Worm (Caenorhabditis elegans) whole organism, L4 larva: ENCODE data around the gene flp-16.
A peak's percentile ranks its signal among the peaks of the same experiment; 100 is the strongest.

Experiments
- F49E8.2 ChIP-seq: sonication (generic microtip); optimal IDR thresholded peaks from 2 replicates; lab custom pipeline; 2016; ENCODE audit warnings: missing compliant biosample characterization, mild to moderate bottlenecking, missing genetic modification characterization, borderline replicate concordance
- R02D3.7 ChIP-seq: fragments of 150-350 bp; sonication (generic microtip); optimal IDR thresholded peaks from 3 replicates; lab custom pipeline; 2014; ENCODE audit warnings: missing biosample characterization, missing genetic modification characterization
- Y105C5A.15 ChIP-seq: fragments of 200-800 bp; sonication (Bioruptor generic); IDR thresholded peaks from 2 replicates; pipeline ENCODE4 v1.3.6; 2022; ENCODE audit warnings: missing genetic modification characterization, missing compliant biosample characterization
- Y48G9A.11 ChIP-seq: fragments of 200-800 bp; sonication (Bioruptor generic); IDR thresholded peaks from 2 replicates; pipeline ENCODE4 v1.3.6; 2022; ENCODE audit warnings: missing genetic modification reagents, missing genetic modification characterization, missing compliant biosample characterization
- aha-1 ChIP-seq: fragments of 150-350 bp; peaks from one replicate; lab custom pipeline; 2014; ENCODE audit warnings: missing biosample characterization, missing genetic modification characterization
- ceh-32 ChIP-seq: sonication (generic microtip); optimal IDR thresholded peaks from 2 replicates; lab custom pipeline; 2016; ENCODE audit warnings: mild to moderate bottlenecking, missing genetic modification characterization, missing compliant biosample characterization; ENCODE audit not compliant: poor library complexity
- ceh-44 ChIP-seq: fragments of 200-800 bp; sonication (Bioruptor generic); IDR thresholded peaks from 2 replicates; pipeline ENCODE4 v1.3.6; 2022; ENCODE audit warnings: missing genetic modification reagents, missing genetic modification characterization, missing compliant biosample characterization
- ceh-62 ChIP-seq: sonication (generic microtip); optimal IDR thresholded peaks from 2 replicates; lab custom pipeline; 2017; ENCODE audit warnings: missing biosample characterization, missing genetic modification characterization
- ceh-82 ChIP-seq: sonication (generic microtip); optimal IDR thresholded peaks from 2 replicates; lab custom pipeline; 2017; ENCODE audit warnings: missing biosample characterization, missing genetic modification characterization
- daf-16 ChIP-seq, 3 experiments: sonication (generic microtip); optimal IDR thresholded peaks; 2 replicates each; lab custom pipeline; 2016 to 2017; ENCODE audit warnings: missing genetic modification characterization in 3 of 3, missing genetic modification reagents in 3 of 3, mild to moderate bottlenecking in 2 of 3, missing compliant biosample characterization in 2 of 3, missing biosample characterization in 1 of 3, moderate library complexity in 1 of 3
- daf-8 ChIP-seq: fragments of 200-800 bp; sonication (Bioruptor generic); IDR thresholded peaks from 2 replicates; pipeline ENCODE4 v1.3.6; 2022; ENCODE audit warnings: missing genetic modification characterization, missing compliant biosample characterization
- dpl-1 ChIP-seq: fragments of 150-350 bp; optimal IDR thresholded peaks from 2 replicates; lab custom pipeline; 2014; ENCODE audit warnings: missing biosample characterization, missing genetic modification reagents, missing genetic modification characterization
- duxl-1 ChIP-seq: sonication (generic microtip); optimal IDR thresholded peaks from 2 replicates; lab custom pipeline; 2016; ENCODE audit warnings: mild to moderate bottlenecking, missing genetic modification characterization, moderate library complexity, missing compliant biosample characterization; ENCODE audit not compliant: poor library complexity
- fkh-10 ChIP-seq: fragments of 150-350 bp; optimal IDR thresholded peaks from 2 replicates; lab custom pipeline; 2014; ENCODE audit warnings: missing biosample characterization, missing genetic modification reagents, missing genetic modification characterization
- hif-1 ChIP-seq, 2 experiments: sonication (generic microtip); optimal IDR thresholded peaks; 2 replicates each; lab custom pipeline; 2016 to 2017; ENCODE audit warnings: missing compliant biosample characterization in 2 of 2, missing genetic modification characterization in 2 of 2, missing genetic modification reagents in 2 of 2, missing genotype in 2 of 2, mild to moderate bottlenecking in 1 of 2
- hlh-11 ChIP-seq: fragments of 200-800 bp; sonication (Bioruptor generic); optimal IDR thresholded peaks from 2 replicates; lab custom pipeline; 2018; ENCODE audit warnings: mild to moderate bottlenecking, missing genetic modification characterization, missing compliant biosample characterization
- lim-7 ChIP-seq: fragments of 200-800 bp; sonication (Bioruptor generic); IDR thresholded peaks from 2 replicates; pipeline ENCODE4 v1.3.6; 2022; ENCODE audit warnings: missing genetic modification characterization, missing compliant biosample characterization
- lin-13 ChIP-seq: fragments of 150-350 bp; optimal IDR thresholded peaks from 2 replicates; lab custom pipeline; 2014; ENCODE audit warnings: missing biosample characterization, missing genetic modification reagents, missing genetic modification characterization
- lin-38 ChIP-seq: fragments of 200-800 bp; sonication (Bioruptor generic); IDR thresholded peaks from 2 replicates; pipeline ENCODE4 v1.3.6; 2022; ENCODE audit warnings: missing genetic modification reagents, missing genetic modification characterization, missing compliant biosample characterization
- lsy-2 ChIP-seq, 2 experiments: fragments of 150-350 bp in 1 of 2; sonication (generic microtip) in 1 of 2; optimal IDR thresholded peaks; 2 replicates each; lab custom pipeline; 2014 to 2017; ENCODE audit warnings: missing biosample characterization in 2 of 2, missing genetic modification characterization in 2 of 2
- mdl-1 ChIP-seq, 2 experiments: fragments of 150-350 bp in 1 of 2; sonication (generic microtip) in 1 of 2; optimal IDR thresholded peaks; 2 replicates each; lab custom pipeline; 2014 to 2017; ENCODE audit warnings: missing biosample characterization in 2 of 2, missing genetic modification characterization in 2 of 2
- mdt-29 ChIP-seq: fragments of 200-800 bp; sonication (Bioruptor generic); IDR thresholded peaks from 2 replicates; pipeline ENCODE4 v1.3.6; 2022; ENCODE audit warnings: missing genetic modification reagents, missing genetic modification characterization, missing compliant biosample characterization
- mep-1 ChIP-seq: fragments of 150-350 bp; sonication (generic microtip); optimal IDR thresholded peaks from 3 replicates; lab custom pipeline; 2014; ENCODE audit warnings: missing biosample characterization, missing genetic modification characterization
- mes-2 ChIP-seq: sonication (generic microtip); optimal IDR thresholded peaks from 2 replicates; lab custom pipeline; 2016; ENCODE audit warnings: missing genotype, mild to moderate bottlenecking, missing genetic modification characterization, missing compliant biosample characterization; ENCODE audit not compliant: poor library complexity, severe bottlenecking
- mxl-3 ChIP-seq: fragments of 200-800 bp; sonication (Bioruptor generic); optimal IDR thresholded peaks from 2 replicates; lab custom pipeline; 2018; ENCODE audit warnings: mild to moderate bottlenecking, missing genetic modification characterization, missing compliant biosample characterization
- nhr-10 ChIP-seq: fragments of 150-350 bp; optimal IDR thresholded peaks from 2 replicates; lab custom pipeline; 2014; ENCODE audit warnings: missing biosample characterization, missing genetic modification characterization
- nhr-25 ChIP-seq: sonication (generic microtip); optimal IDR thresholded peaks from 2 replicates; lab custom pipeline; 2017; ENCODE audit warnings: missing genetic modification characterization, mild to moderate bottlenecking, missing compliant biosample characterization, antibody characterized with exemption, moderate library complexity, borderline replicate concordance; ENCODE audit not compliant: insufficient read depth
- nhr-41 ChIP-seq: fragments of 200-800 bp; sonication (Bioruptor generic); IDR thresholded peaks from 2 replicates; pipeline ENCODE4 v1.3.6; 2022; ENCODE audit warnings: missing genetic modification reagents, missing genetic modification characterization, missing compliant biosample characterization
- nhr-48 ChIP-seq: sonication (generic microtip); optimal IDR thresholded peaks from 2 replicates; lab custom pipeline; 2016; ENCODE audit warnings: mild to moderate bottlenecking, missing genetic modification characterization, missing compliant biosample characterization
- nhr-6 ChIP-seq: fragments of 150-350 bp; optimal IDR thresholded peaks from 2 replicates; lab custom pipeline; 2014; ENCODE audit warnings: missing biosample characterization, missing genetic modification characterization
- nhr-76 ChIP-seq: fragments of 150-350 bp; optimal IDR thresholded peaks from 2 replicates; lab custom pipeline; 2014; ENCODE audit warnings: missing biosample characterization, missing genetic modification characterization
- pha-4 ChIP-seq, 2 experiments: fragments of 150-350 bp in 1 of 2; fragments of 200-800 bp in 1 of 2; sonication (Bioruptor generic) in 1 of 2; IDR thresholded peaks in 1 of 2; optimal IDR thresholded peaks in 1 of 2; 2 replicates each; pipeline versions ENCODE4 v1.3.6 to Lab custom; 2014 to 2022; ENCODE audit warnings: missing genetic modification characterization in 2 of 2, missing genetic modification reagents in 2 of 2, missing biosample characterization in 1 of 2, missing compliant biosample characterization in 1 of 2
- rbr-2 ChIP-seq: sonication (generic microtip); optimal IDR thresholded peaks from 2 replicates; lab custom pipeline; 2016; ENCODE audit warnings: missing genotype, missing genetic modification characterization, missing compliant biosample characterization
- saeg-2 ChIP-seq: fragments of 200-800 bp; sonication (Bioruptor generic); IDR thresholded peaks from 2 replicates; pipeline ENCODE4 v1.3.6; 2022; ENCODE audit warnings: missing genetic modification reagents, missing genetic modification characterization, missing compliant biosample characterization
- skn-1 ChIP-seq: fragments of 150-350 bp; optimal IDR thresholded peaks from 2 replicates; lab custom pipeline; 2014; ENCODE audit warnings: missing biosample characterization, missing genetic modification characterization
- spr-1 ChIP-seq: sonication (generic microtip); optimal IDR thresholded peaks from 2 replicates; lab custom pipeline; 2016; ENCODE audit warnings: mild to moderate bottlenecking, missing genetic modification characterization, missing compliant biosample characterization
- tag-97 ChIP-seq: fragments of 200-800 bp; sonication (Bioruptor generic); IDR thresholded peaks from 2 replicates; pipeline ENCODE4 v1.3.6; 2022; ENCODE audit warnings: missing genetic modification characterization, missing compliant biosample characterization
- vab-7 ChIP-seq: fragments of 200-800 bp; sonication (Bioruptor generic); IDR thresholded peaks from 2 replicates; pipeline ENCODE4 v1.3.6; 2022; ENCODE audit warnings: missing genetic modification reagents, missing genetic modification characterization, missing compliant biosample characterization
- zag-1 ChIP-seq: fragments of 150-350 bp; optimal IDR thresholded peaks from 2 replicates; lab custom pipeline; 2014; ENCODE audit warnings: missing biosample characterization, missing genetic modification characterization
- zip-11 ChIP-seq: fragments of 200-800 bp; sonication (Bioruptor generic); IDR thresholded peaks from 2 replicates; pipeline ENCODE4 v1.3.6; 2022; ENCODE audit warnings: missing genetic modification characterization, missing compliant biosample characterization
- zip-2 ChIP-seq: fragments of 150-350 bp; optimal IDR thresholded peaks from 2 replicates; lab custom pipeline; 2014; ENCODE audit warnings: missing biosample characterization, missing genetic modification characterization
- ztf-7 ChIP-seq: fragments of 150-350 bp; optimal IDR thresholded peaks from 2 replicates; lab custom pipeline; 2014; ENCODE audit warnings: missing biosample characterization, missing genetic modification characterization

Gene flp-16

ce11 chrII:13235289-13235688 is at the start of gene flp-16:
TSS of gene flp-16 (plus strand) at chrII:13235306.
- TF ChIP-seq F49E8.2 (tag; lab: Kevin White, UChicago) (no peak), aha-1 (tag; lab: Kevin White, UChicago) (peak; percentile 93)

ce11 chrII:13187188-13187587 is 47.9 kb upstream of the flp-16 start, which contains the start of gene mecr-1:
TSS of gene mecr-1 (minus strand) at chrII:13187314.
- TF ChIP-seq R02D3.7 (tag; lab: Kevin White, UChicago): peak; percentile 82
- no peak for TF ChIP-seq nhr-25
- TF ChIP-seq daf-16 (GFP tag; optimal IDR thresholded peaks at IDR 0.05; lab: Kevin White, UChicago): no peak
- peak; percentile 87 for TF ChIP-seq daf-16 (tag; optimal IDR thresholded peaks at IDR 0.05; lab: Kevin White, UChicago)
- TF ChIP-seq dpl-1 (GFP tag; lab: Kevin White, UChicago): peak; percentile 47
- peak; percentile 51 for TF ChIP-seq mes-2
- TF ChIP-seq Y105C5A.15 (GFP tag; lab: Robert Waterston, UW): no peak
- TF ChIP-seq rbr-2 (tag; lab: Kevin White, UChicago): peak; percentile 14
- peak in 1 of 2 experiments; percentile 59 for TF ChIP-seq lsy-2 (tag; optimal IDR thresholded peaks at IDR 0.05; lab: Kevin White, UChicago)
- no peak for TF ChIP-seq ceh-62
- peak; percentile 52 for TF ChIP-seq lin-38 (GFP tag; lab: Robert Waterston, UW)
- TF ChIP-seq Y48G9A.11: peak; percentile 99

ce11 chrII:13188084-13188483 is 47.0 kb upstream of the flp-16 start:
- TF ChIP-seq mdt-29 (GFP tag; lab: Robert Waterston, UW) (no peak), Y48G9A.11 (peak; percentile 36; the same call in 1 of the 2 replicates), lin-38 (GFP tag; lab: Robert Waterston, UW) (peak; percentile 58), zip-2 (tag; lab: Kevin White, UChicago) (no peak)

DNA sequence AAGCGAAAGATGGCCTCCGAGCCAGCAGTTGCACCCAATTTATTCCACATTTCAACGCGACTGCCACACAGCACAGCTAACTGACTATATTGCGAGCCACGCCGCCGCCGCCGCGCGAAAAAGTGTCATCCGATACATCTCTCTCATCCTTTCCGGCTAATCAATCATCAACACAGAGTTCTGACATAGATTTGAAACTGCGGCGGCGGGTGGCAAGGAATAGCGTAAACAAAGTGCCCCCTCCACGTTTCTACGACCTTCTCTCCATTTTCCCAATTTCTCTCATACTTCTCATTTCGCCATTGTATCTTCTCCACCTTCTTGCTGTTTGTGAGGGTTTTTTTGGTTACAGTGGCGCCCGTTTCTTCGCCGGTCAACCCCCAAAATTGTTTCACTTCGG is 45.7 kb upstream of the flp-16 start:
- TF ChIP-seq pha-4 (GFP tag; IDR thresholded peaks at IDR 0.05; lab: Robert Waterston, UW): 0 out of 2 replicates have a peak, but pooled peaks have one; percentile 13
- TF ChIP-seq pha-4 (tag; optimal IDR thresholded peaks at IDR 0.05; lab: Kevin White, UChicago): no peak
- no peak for TF ChIP-seq ceh-32
- no peak for TF ChIP-seq fkh-10 (GFP tag; lab: Kevin White, UChicago)
- TF ChIP-seq mxl-3: peak; percentile 90
- peak in 1 of 2 experiments; percentile 5 for TF ChIP-seq daf-16 (GFP tag; optimal IDR thresholded peaks at IDR 0.05; lab: Kevin White, UChicago)
- TF ChIP-seq daf-16 (tag; optimal IDR thresholded peaks at IDR 0.05; lab: Kevin White, UChicago): peak; percentile 72
- no peak for TF ChIP-seq tag-97 (GFP tag; lab: Robert Waterston, UW)
- no peak for TF ChIP-seq nhr-6 (tag; lab: Kevin White, UChicago)
- TF ChIP-seq ceh-82 (tag; lab: Kevin White, UChicago): no peak
- no peak for TF ChIP-seq ceh-44 (GFP tag; lab: Robert Waterston, UW)
- peak in 1 of 2 experiments; percentile 25 for TF ChIP-seq lsy-2 (tag; optimal IDR thresholded peaks at IDR 0.05; lab: Kevin White, UChicago)
- no peak for TF ChIP-seq nhr-48 (tag; lab: Kevin White, UChicago)
- TF ChIP-seq nhr-41 (GFP tag; lab: Robert Waterston, UW): no peak
- TF ChIP-seq ztf-7 (tag; lab: Kevin White, UChicago): no peak
- no peak for TF ChIP-seq spr-1 (tag; lab: Kevin White, UChicago)
- no peak for TF ChIP-seq daf-8 (GFP tag; lab: Robert Waterston, UW)
- no peak for TF ChIP-seq skn-1
- TF ChIP-seq lim-7: no peak
- TF ChIP-seq vab-7 (GFP tag; lab: Robert Waterston, UW): no peak
- TF ChIP-seq mep-1: peak; percentile 23
- TF ChIP-seq zag-1 (tag; lab: Kevin White, UChicago): no peak
- TF ChIP-seq duxl-1 (tag; lab: Kevin White, UChicago): no peak
- no peak for TF ChIP-seq ceh-62
- no peak for TF ChIP-seq mdt-29 (GFP tag; lab: Robert Waterston, UW)
- no peak for TF ChIP-seq rbr-2 (tag; lab: Kevin White, UChicago)
- TF ChIP-seq nhr-10 (tag; lab: Kevin White, UChicago): no peak
- TF ChIP-seq hlh-11: peak; percentile 59
- no peak for TF ChIP-seq hif-1 (tag; optimal IDR thresholded peaks at IDR 0.05; lab: Kevin White, UChicago)
- no peak for TF ChIP-seq dpl-1 (GFP tag; lab: Kevin White, UChicago)
- TF ChIP-seq nhr-76 (tag; lab: Kevin White, UChicago): no peak
- no peak for TF ChIP-seq lin-13
- no peak for TF ChIP-seq Y48G9A.11
- peak; percentile 76 for TF ChIP-seq aha-1 (tag; lab: Kevin White, UChicago)
- TF ChIP-seq Y105C5A.15 (GFP tag; lab: Robert Waterston, UW): no peak
- TF ChIP-seq mdl-1 (tag; optimal IDR thresholded peaks at IDR 0.05; lab: Kevin White, UChicago): peak in 1 of 2 experiments; percentile 65
- TF ChIP-seq R02D3.7 (tag; lab: Kevin White, UChicago): no peak
- TF ChIP-seq zip-11 (GFP tag; lab: Robert Waterston, UW): no peak
- TF ChIP-seq saeg-2 (GFP tag; lab: Robert Waterston, UW): no peak
